Worm (Caenorhabditis elegans) whole organism, L3 larva: ENCODE data around the gene R10E11.9.

ENCODE experiments used
- ceh-16 ChIP-seq: sonication (generic microtip); optimal IDR thresholded peaks from 2 replicates; lab custom pipeline; 2017; ENCODE audit warnings: missing biosample characterization, missing genetic modification characterization
- ceh-28 ChIP-seq: fragments of 150-350 bp; optimal IDR thresholded peaks from 2 replicates; lab custom pipeline; 2014; ENCODE audit warnings: missing biosample characterization, missing genetic modification reagents, missing genetic modification characterization
- ceh-82 ChIP-seq: fragments of 150-350 bp; optimal IDR thresholded peaks from 2 replicates; lab custom pipeline; 2014; ENCODE audit warnings: missing biosample characterization, missing genetic modification characterization
- elt-2 ChIP-seq: sonication (generic microtip); optimal IDR thresholded peaks from 2 replicates; lab custom pipeline; 2016; ENCODE audit warnings: missing genetic modification reagents, mild to moderate bottlenecking, missing genetic modification characterization, missing compliant biosample characterization
- eor-1 ChIP-seq, 2 experiments: fragments of 150-350 bp; optimal IDR thresholded peaks; 2 replicates each; lab custom pipeline; 2014 to 2018; ENCODE audit warnings: missing biosample characterization in 2 of 2, missing genetic modification characterization in 2 of 2
- nhr-28 ChIP-seq: fragments of 150-350 bp; optimal IDR thresholded peaks from 2 replicates; lab custom pipeline; 2014; ENCODE audit warnings: missing biosample characterization, missing genetic modification characterization
- pqm-1 ChIP-seq: fragments of 150-350 bp; optimal IDR thresholded peaks from 2 replicates; lab custom pipeline; 2017; ENCODE audit warnings: missing biosample characterization, missing genetic modification characterization, inconsistent platforms

DNA sequence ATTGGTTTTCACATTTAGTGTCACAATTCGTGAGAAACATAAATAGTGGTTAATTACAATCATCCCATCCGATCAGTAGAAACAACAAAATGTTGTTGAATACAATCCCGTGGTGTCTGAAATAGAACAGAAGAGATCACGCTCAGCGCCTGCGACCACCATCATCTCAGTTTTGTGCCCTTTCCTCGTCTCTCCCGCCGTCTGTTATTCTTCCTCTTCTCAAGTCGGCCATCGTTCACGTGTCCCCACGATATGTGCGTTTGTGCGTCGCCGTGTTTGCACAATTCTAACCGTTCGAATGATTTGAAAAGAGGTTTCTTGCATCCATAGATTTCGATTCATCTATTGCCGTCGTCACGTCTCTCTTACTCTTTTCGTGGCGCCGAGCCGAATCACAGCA lies 25.3 kb upstream of the R10E11.9 start, which contains the start of gene panl-3:
- TF ChIP-seq ceh-28 (tag; lab: Kevin White, UChicago) (no peak), pqm-1 (tag; lab: Kevin White, UChicago) (no peak), ceh-82 (no peak), nhr-28 (no peak), elt-2 (tag; lab: Kevin White, UChicago) (peak; percentile 26), ceh-16 (tag; lab: Kevin White, UChicago) (no peak), eor-1 (tag; optimal IDR thresholded peaks at IDR 0.05; lab: Kevin White, UChicago) (no peak)
